Worm (Caenorhabditis elegans): ENCODE data around the gene ZK632.9.
A peak's percentile ranks its signal among the peaks of the same experiment; 100 is the strongest.

Gene ZK632.9

DNA sequence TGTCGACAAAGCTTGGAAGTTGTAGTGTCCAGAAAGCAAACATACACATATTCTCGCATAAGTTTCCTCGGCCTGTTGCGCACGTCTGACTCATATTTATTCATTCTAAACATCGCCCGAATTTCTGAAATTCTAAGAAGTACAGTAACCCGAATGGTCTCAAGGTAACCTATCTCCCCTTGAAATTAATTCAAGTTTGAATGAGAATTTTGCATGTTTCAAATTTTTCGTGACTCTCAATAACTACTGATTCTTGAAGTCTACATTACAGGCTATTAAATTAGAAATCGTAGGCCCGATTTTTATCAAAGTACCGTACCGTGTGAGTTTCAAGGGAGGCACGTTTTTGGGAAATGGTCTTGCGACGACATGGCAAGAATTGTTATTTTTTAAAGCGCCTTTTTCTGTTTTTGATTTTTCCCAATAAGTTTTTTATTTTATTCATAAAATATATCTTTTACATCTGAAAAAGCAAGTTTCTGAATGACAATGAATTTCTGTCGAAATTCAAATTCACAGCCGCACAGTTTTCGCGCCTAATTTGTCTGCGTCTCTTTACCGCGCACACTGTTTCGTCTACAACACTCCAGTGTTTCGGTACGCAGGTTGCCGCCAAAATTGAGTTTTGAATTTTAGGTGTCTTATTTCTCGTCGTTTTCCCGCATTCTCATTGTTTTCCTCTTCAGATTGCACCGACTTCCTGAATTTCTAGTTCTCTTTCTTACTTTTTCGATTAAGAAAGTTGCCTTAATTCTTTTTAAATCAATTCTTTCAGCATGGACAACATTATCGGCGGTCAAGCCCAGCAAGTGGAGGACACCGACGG is 31.4 kb downstream of the ZK632.9 start, which contains the start of the genes R10E11.9 and mcm-6:
R10E11.9 (minus strand) TSS at position 51 of the 826 bp plus-strand sequence.
mcm-6 (plus strand) TSS at position 776 of the 826 bp plus-strand sequence.
- TF ChIP-seq nfya-1 (tag; optimal IDR thresholded peaks at IDR 0.05; ENCODE audit: insufficient read depth) (peak; percentile 18), nhr-25 (tag; optimal IDR thresholded peaks at IDR 0.05) (peak; percentile 72), snpc-4 (tag; optimal IDR thresholded peaks at IDR 0.05) (no peak)

DNA sequence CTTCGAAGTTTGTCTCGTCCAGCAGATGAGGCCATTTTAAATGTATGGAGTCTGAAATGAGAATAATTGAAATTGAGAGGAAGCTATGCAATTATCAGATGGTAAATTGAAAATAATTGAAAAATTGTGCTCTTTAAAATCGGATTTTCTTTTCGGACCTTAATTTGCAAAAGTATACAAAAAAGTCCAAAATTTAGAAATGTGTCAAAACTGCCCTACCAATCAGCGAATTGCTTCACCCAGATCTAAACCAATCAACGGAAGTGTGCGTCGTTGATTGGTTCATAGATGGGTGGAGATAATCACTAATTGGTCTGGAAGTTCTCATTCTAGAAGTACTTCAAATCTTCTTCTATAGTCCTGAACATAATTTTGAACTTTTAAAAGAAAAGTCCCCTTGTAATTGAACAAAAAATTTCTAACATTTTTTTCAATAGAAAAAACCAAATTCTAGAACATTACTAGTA is 35.6 kb downstream of the ZK632.9 start, which contains the start of gene R10E11.5:
R10E11.5 (minus strand) TSS at position 51 of the 467 bp plus-strand sequence.
- TF ChIP-seq ceh-28 (tag; optimal IDR thresholded peaks at IDR 0.05): no peak
- TF ChIP-seq ztf-4 (tag; optimal IDR thresholded peaks at IDR 0.05): no peak
- TF ChIP-seq nfya-1 (tag; optimal IDR thresholded peaks at IDR 0.05; ENCODE audit: insufficient read depth): peak; percentile 70
- TF ChIP-seq pqm-1 (tag; optimal IDR thresholded peaks at IDR 0.05): no peak
- no peak for TF ChIP-seq nhr-23 (tag; optimal IDR thresholded peaks at IDR 0.05)

DNA sequence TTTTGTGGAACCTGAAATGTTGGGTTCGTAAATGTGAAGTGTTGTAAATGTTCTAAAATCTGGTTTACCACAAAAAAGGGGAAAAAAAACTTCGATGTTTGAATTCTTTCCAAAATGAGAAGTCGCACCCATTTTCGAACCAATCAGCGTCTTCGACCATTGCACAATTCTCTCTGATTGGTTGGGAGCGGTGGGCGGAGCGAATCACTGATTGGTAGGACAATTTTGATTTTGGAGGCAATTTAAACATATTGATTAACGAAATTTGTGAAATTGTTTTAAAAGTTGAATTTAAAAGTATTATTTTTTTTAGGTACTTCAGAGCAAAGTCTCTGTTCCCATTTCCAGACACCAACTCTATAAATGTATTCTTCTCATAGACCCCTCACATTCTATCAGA is 36.1 kb downstream of the ZK632.9 start:
- TF ChIP-seq nfya-1 (tag; optimal IDR thresholded peaks at IDR 0.05; ENCODE audit: insufficient read depth): peak; percentile 83
- no peak for TF ChIP-seq pqm-1 (tag; optimal IDR thresholded peaks at IDR 0.05)
- TF ChIP-seq mdl-1 (tag; optimal IDR thresholded peaks at IDR 0.05): no peak

ce11 chrIII:9786776-9787175 is 38.5 kb downstream of the ZK632.9 start:
- no peak for TF ChIP-seq nhr-76 (tag; optimal IDR thresholded peaks at IDR 0.05)
- TF ChIP-seq ceh-16 (tag; optimal IDR thresholded peaks at IDR 0.05): no peak
- TF ChIP-seq ceh-9 (tag; optimal IDR thresholded peaks at IDR 0.05): no peak
- peak; percentile 37 for TF ChIP-seq pha-4 (tag; optimal IDR thresholded peaks at IDR 0.05)
- no peak for TF ChIP-seq jun-1 (tag; optimal IDR thresholded peaks at IDR 0.05)
- no peak for TF ChIP-seq lin-15B (tag; optimal IDR thresholded peaks at IDR 0.05)
- no peak for TF ChIP-seq tbx-2 (tag; optimal IDR thresholded peaks at IDR 0.05)
- no peak for TF ChIP-seq snpc-4 (tag; optimal IDR thresholded peaks at IDR 0.05)
- no peak for TF ChIP-seq mml-1 (tag; optimal IDR thresholded peaks at IDR 0.05)
- peak; percentile 90 for TF ChIP-seq pqm-1 (tag; optimal IDR thresholded peaks at IDR 0.05)
- TF ChIP-seq daf-12 (tag; optimal IDR thresholded peaks at IDR 0.05): no peak
- TF ChIP-seq elt-2 (tag; optimal IDR thresholded peaks at IDR 0.05): peak; percentile 84

ce11 chrIII:9783133-9783590 is 42.1 kb downstream of the ZK632.9 start:
- TF ChIP-seq aly-2 (tag; optimal IDR thresholded peaks at IDR 0.05) (peak; percentile 65), jun-1 (tag; optimal IDR thresholded peaks at IDR 0.05) (peak; percentile 23), mml-1 (tag; optimal IDR thresholded peaks at IDR 0.05) (no peak), ZK546.5 (tag; optimal IDR thresholded peaks at IDR 0.05) (no peak), lin-39 (tag; optimal IDR thresholded peaks at IDR 0.05) (no peak), skn-1 (tag; optimal IDR thresholded peaks at IDR 0.05) (no peak), daf-12 (tag; optimal IDR thresholded peaks at IDR 0.05) (no peak), egl-5 (tag; optimal IDR thresholded peaks at IDR 0.05) (no peak), nhr-28 (tag; optimal IDR thresholded peaks at IDR 0.05) (no peak), snpc-4 (tag; optimal IDR thresholded peaks at IDR 0.05) (no peak), fkh-10 (GFP tag; optimal IDR thresholded peaks at IDR 0.05) (no peak), zag-1 (tag; optimal IDR thresholded peaks at IDR 0.05) (no peak), ceh-28 (tag; optimal IDR thresholded peaks at IDR 0.05) (peak; percentile 22), nhr-12 (tag; optimal IDR thresholded peaks at IDR 0.05) (no peak), unc-62 (GFP tag; optimal IDR thresholded peaks at IDR 0.05) (no peak), ztf-11 (tag; optimal IDR thresholded peaks at IDR 0.05) (no peak), fos-1 (tag; optimal IDR thresholded peaks at IDR 0.05) (no peak), nhr-67 (tag; optimal IDR thresholded peaks at IDR 0.05) (no peak), sea-2 (GFP tag; optimal IDR thresholded peaks at IDR 0.05) (no peak), mdl-1 (tag; optimal IDR thresholded peaks at IDR 0.05) (no peak), nhr-11 (tag; optimal IDR thresholded peaks at IDR 0.05) (no peak), nhr-25 (tag; optimal IDR thresholded peaks at IDR 0.05) (no peak), unc-39 (tag; optimal IDR thresholded peaks at IDR 0.05) (no peak), lin-15B (tag; optimal IDR thresholded peaks at IDR 0.05) (no peak), R02D3.7 (tag; optimal IDR thresholded peaks at IDR 0.05) (no peak), egl-27 (tag; optimal IDR thresholded peaks at IDR 0.05) (no peak), nhr-43 (tag; optimal IDR thresholded peaks at IDR 0.05; ENCODE audit: poor library complexity, severe bottlenecking) (peak; percentile 33), lsy-12 (tag; optimal IDR thresholded peaks at IDR 0.05) (peak; percentile 63), pqm-1 (tag; optimal IDR thresholded peaks at IDR 0.05) (no peak), ztf-4 (tag; optimal IDR thresholded peaks at IDR 0.05) (no peak), nfya-1 (tag; optimal IDR thresholded peaks at IDR 0.05; ENCODE audit: insufficient read depth) (no peak), nhr-76 (tag; optimal IDR thresholded peaks at IDR 0.05) (no peak), pha-4 (tag; optimal IDR thresholded peaks at IDR 0.05) (no peak), ceh-82 (tag; optimal IDR thresholded peaks at IDR 0.05) (peak; percentile 8), fkh-2 (tag; optimal IDR thresholded peaks at IDR 0.05) (no peak), tbx-2 (tag; optimal IDR thresholded peaks at IDR 0.05) (peak; percentile 28), elt-2 (tag; optimal IDR thresholded peaks at IDR 0.05) (peak; percentile 24), ceh-16 (tag; optimal IDR thresholded peaks at IDR 0.05) (no peak)

Measured in whole organism, L3 larva.